Worm (Caenorhabditis elegans) whole organism, L1 larva: Measurements from ENCODE around the gene his-59.

Source experiments
- hlh-17 ChIP-seq: fragments of 200-800 bp; sonication (Bioruptor generic); optimal IDR thresholded peaks from 2 replicates; lab custom pipeline; 2018; ENCODE audit warnings: missing genetic modification characterization, mild to moderate bottlenecking, missing compliant biosample characterization, moderate library complexity, borderline replicate concordance
- nhr-28 ChIP-seq: fragments of 150-350 bp; optimal IDR thresholded peaks from 2 replicates; lab custom pipeline; 2014; ENCODE audit warnings: missing biosample characterization, missing genetic modification characterization
- pax-3 ChIP-seq: fragments of 200-800 bp; sonication (Bioruptor generic); optimal IDR thresholded peaks from 2 replicates; lab custom pipeline; 2018; ENCODE audit warnings: mild to moderate bottlenecking, missing genetic modification characterization, moderate library complexity, missing compliant biosample characterization
- pqm-1 ChIP-seq: sonication (generic microtip); optimal IDR thresholded peaks from 3 replicates; lab custom pipeline; 2017; ENCODE audit warnings: missing biosample characterization, missing genetic modification characterization
- unc-30 ChIP-seq: sonication (generic microtip); optimal IDR thresholded peaks from 2 replicates; lab custom pipeline; 2017; ENCODE audit warnings: missing biosample characterization, missing genetic modification characterization
- unc-62 ChIP-seq: fragments of 150-350 bp; optimal IDR thresholded peaks from 2 replicates; lab custom pipeline; 2014; ENCODE audit warnings: missing biosample characterization, missing genetic modification reagents, missing genetic modification characterization
- ztf-11 ChIP-seq, 2 experiments: sonication (generic microtip); optimal IDR thresholded peaks; 2 replicates each; lab custom pipeline; 2016 to 2017; ENCODE audit warnings: missing genetic modification characterization in 2 of 2, missing biosample characterization in 1 of 2, missing compliant biosample characterization in 1 of 2

DNA sequence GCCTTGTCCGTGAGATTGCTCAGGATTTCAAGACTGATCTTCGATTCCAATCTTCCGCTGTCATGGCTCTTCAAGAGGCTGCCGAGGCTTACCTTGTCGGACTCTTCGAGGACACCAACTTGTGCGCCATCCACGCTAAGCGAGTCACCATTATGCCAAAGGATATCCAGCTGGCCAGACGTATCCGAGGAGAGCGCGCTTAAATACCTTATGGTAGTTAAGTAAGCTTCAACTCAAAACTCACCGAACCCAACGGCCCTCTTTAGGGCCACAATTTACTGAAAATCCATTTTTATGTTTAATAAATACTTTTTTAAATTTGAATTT, 371 bp downstream of the his-59 start:
- TF ChIP-seq pax-3 (tag; lab: Kevin White, UChicago), result no peak
- TF ChIP-seq unc-30 (tag; lab: Kevin White, UChicago), result no peak
- no peak for TF ChIP-seq ztf-11 (tag; optimal IDR thresholded peaks at IDR 0.05; lab: Kevin White, UChicago)
- TF ChIP-seq hlh-17 (GFP tag; lab: Kevin White, UChicago), result no peak
- no peak for TF ChIP-seq pqm-1
- no peak for TF ChIP-seq nhr-28 (tag; lab: Kevin White, UChicago)
- no peak for TF ChIP-seq unc-62 (GFP tag; lab: Kevin White, UChicago)
